Fruit fly (Drosophila melanogaster) whole organism, embryonic: ENCODE measurements around the gene CG6959.

Source experiments
- ATbp ChIP-seq: fragments of 200-800 bp; sonication (Bioruptor generic); optimal IDR thresholded peaks from 2 replicates; lab custom pipeline; 2017; ENCODE audit warnings: missing biosample characterization, mild to moderate bottlenecking, missing genetic modification characterization, missing genetic modification reagents
- BEAF-32 ChIP-seq: fragments of 200-800 bp; sonication (Bioruptor generic); optimal IDR thresholded peaks from 3 replicates; lab custom pipeline; 2017; ENCODE audit warnings: missing biosample characterization, missing genetic modification characterization, mild to moderate bottlenecking, moderate library complexity, missing genetic modification reagents
- Bgb ChIP-seq: fragments of 200-800 bp; sonication (Bioruptor generic); IDR thresholded peaks from 2 replicates; pipeline ENCODE4 v1.3.6; 2022; ENCODE audit warnings: missing biosample characterization, missing genetic modification characterization; ENCODE audit not compliant: partially characterized antibody
- CG10209 ChIP-seq: fragments of 200-800 bp; sonication (Bioruptor generic); optimal IDR thresholded peaks from 3 replicates; lab custom pipeline; 2017; ENCODE audit warnings: missing biosample characterization, mild to moderate bottlenecking, missing genetic modification characterization, missing genetic modification reagents
- CG10366 ChIP-seq: fragments of 200-800 bp; sonication (Bioruptor generic); IDR thresholded peaks from 2 replicates; pipeline ENCODE4 v1.3.6; 2022; ENCODE audit warnings: missing biosample characterization, missing genetic modification characterization
- CG10462 ChIP-seq: fragments of 200-800 bp; sonication (Bioruptor generic); optimal IDR thresholded peaks from 2 replicates; lab custom pipeline; 2016; ENCODE audit warnings: missing biosample characterization, missing genetic modification characterization
- CG10654 ChIP-seq: fragments of 200-800 bp; sonication (Bioruptor generic); optimal IDR thresholded peaks from 2 replicates; lab custom pipeline; 2016; ENCODE audit warnings: missing biosample characterization, missing genetic modification characterization
- CG11093 ChIP-seq: fragments of 200-800 bp; sonication (Bioruptor generic); IDR thresholded peaks from 3 replicates; pipeline ENCODE4 v1.3.6; 2022; ENCODE audit warnings: missing biosample characterization, missing genetic modification characterization
- CG11456 ChIP-seq: fragments of 200-800 bp; sonication (Bioruptor generic); IDR thresholded peaks from 3 replicates; pipeline ENCODE4 v1.3.6; 2022; ENCODE audit warnings: missing biosample characterization, missing genetic modification characterization
- CG13894 ChIP-seq: fragments of 200-800 bp; sonication (Bioruptor generic); optimal IDR thresholded peaks from 3 replicates; lab custom pipeline; 2018; ENCODE audit warnings: missing biosample characterization, mild to moderate bottlenecking, missing genetic modification characterization, moderate library complexity
- CG15601 ChIP-seq: fragments of 200-800 bp; sonication (Bioruptor generic); optimal IDR thresholded peaks from 3 replicates; lab custom pipeline; 2019; ENCODE audit warnings: missing biosample characterization, mild to moderate bottlenecking, missing genetic modification characterization, moderate library complexity
- CG16779 ChIP-seq: fragments of 200-800 bp; sonication (Bioruptor generic); IDR thresholded peaks from 2 replicates; pipeline ENCODE4 v1.3.6; 2022; ENCODE audit warnings: missing biosample characterization, missing genetic modification characterization
- CG17568 ChIP-seq: fragments of 200-800 bp; sonication (Bioruptor generic); optimal IDR thresholded peaks from 2 replicates; lab custom pipeline; 2018; ENCODE audit warnings: missing biosample characterization, mild to moderate bottlenecking, missing genetic modification characterization, moderate library complexity
- CG17829 ChIP-seq: fragments of 200-800 bp; optimal IDR thresholded peaks from 2 replicates; lab custom pipeline; 2019; ENCODE audit warnings: missing biosample characterization, mild to moderate bottlenecking, missing genetic modification characterization, moderate library complexity
- CG2116 ChIP-seq: fragments of 200-800 bp; sonication (Bioruptor generic); optimal IDR thresholded peaks from 3 replicates; lab custom pipeline; 2018; ENCODE audit warnings: missing biosample characterization, mild to moderate bottlenecking, missing genetic modification characterization
- CG31224 ChIP-seq: fragments of 200-800 bp; sonication (Bioruptor generic); IDR thresholded peaks from 2 replicates; pipeline ENCODE4 v1.3.6; 2022; ENCODE audit warnings: missing biosample characterization, missing genetic modification characterization
- CG31388 ChIP-seq: fragments of 200-800 bp; sonication (Bioruptor generic); optimal IDR thresholded peaks from 2 replicates; lab custom pipeline; 2016; ENCODE audit warnings: missing biosample characterization, missing genetic modification characterization
- CG4617 ChIP-seq: fragments of 200-800 bp; sonication (Bioruptor generic); optimal IDR thresholded peaks from 3 replicates; lab custom pipeline; 2016; ENCODE audit warnings: missing biosample characterization, missing genetic modification characterization, borderline replicate concordance
- CG7271 ChIP-seq: fragments of 200-800 bp; sonication (Bioruptor generic); optimal IDR thresholded peaks from 2 replicates; lab custom pipeline; 2018; ENCODE audit warnings: missing biosample characterization, mild to moderate bottlenecking, missing genetic modification characterization, moderate library complexity
- CG7839 ChIP-seq: fragments of 200-800 bp; sonication (Bioruptor generic); optimal IDR thresholded peaks from 3 replicates; lab custom pipeline; 2018; ENCODE audit warnings: missing biosample characterization, mild to moderate bottlenecking, missing genetic modification characterization, moderate library complexity
- CG8281 ChIP-seq: fragments of 200-800 bp; sonication (Bioruptor generic); optimal IDR thresholded peaks from 2 replicates; lab custom pipeline; 2018; ENCODE audit warnings: missing biosample characterization, mild to moderate bottlenecking, missing genetic modification characterization, moderate library complexity
- CG9215 ChIP-seq: fragments of 200-800 bp; sonication (Bioruptor generic); IDR thresholded peaks from 2 replicates; pipeline ENCODE4 v1.3.6; 2022; ENCODE audit warnings: missing biosample characterization, missing genetic modification characterization
- Dfd ChIP-seq, 2 experiments: fragments of >200 bp; optimal IDR thresholded peaks; 2 replicates each; lab custom pipeline; 2017; ENCODE audit warnings: missing biosample characterization in 2 of 2, missing genetic modification characterization in 2 of 2
- Dll ChIP-seq: fragments of 200-800 bp; sonication (Bioruptor generic); IDR thresholded peaks from 4 replicates; pipeline ENCODE4 v1.3.6; 2022; ENCODE audit warnings: missing biosample characterization, missing genetic modification characterization; ENCODE audit not compliant: partially characterized antibody
- E2f1 ChIP-seq: fragments of 200-800 bp; sonication (Bioruptor generic); IDR thresholded peaks from 2 replicates; pipeline ENCODE4 v1.3.6; 2022; ENCODE audit warnings: missing biosample characterization, missing genetic modification characterization
- ERR ChIP-seq: fragments of 200-800 bp; sonication (Bioruptor generic); optimal IDR thresholded peaks from 2 replicates; lab custom pipeline; 2016; ENCODE audit warnings: missing biosample characterization, missing genetic modification characterization
- Fer1 ChIP-seq: fragments of 200-800 bp; sonication (Bioruptor generic); optimal IDR thresholded peaks from 2 replicates; lab custom pipeline; 2017; ENCODE audit warnings: missing biosample characterization, mild to moderate bottlenecking, missing genetic modification characterization
- HLH54F ChIP-seq: fragments of 200-800 bp; sonication (Bioruptor generic); optimal IDR thresholded peaks from 3 replicates; lab custom pipeline; 2016; ENCODE audit warnings: missing biosample characterization, missing genetic modification characterization
- HmgD ChIP-seq: fragments of 200-800 bp; sonication (Bioruptor generic); optimal IDR thresholded peaks from 3 replicates; lab custom pipeline; 2016; ENCODE audit warnings: missing biosample characterization, missing genetic modification characterization
- Myb ChIP-seq: fragments of 200-800 bp; sonication (Bioruptor generic); optimal IDR thresholded peaks from 2 replicates; lab custom pipeline; 2016; ENCODE audit warnings: missing biosample characterization, missing genetic modification characterization
- Nf-YB ChIP-seq: fragments of 200-800 bp; sonication (Bioruptor generic); optimal IDR thresholded peaks from 3 replicates; lab custom pipeline; 2019; ENCODE audit warnings: missing biosample characterization, mild to moderate bottlenecking, missing genetic modification characterization, moderate library complexity
- Side ChIP-seq: fragments of 200-800 bp; sonication (Bioruptor generic); optimal IDR thresholded peaks from 2 replicates; lab custom pipeline; 2016; ENCODE audit warnings: missing biosample characterization, missing genetic modification characterization
- Sin3A ChIP-seq: fragments of >200 bp; optimal IDR thresholded peaks from 2 replicates; lab custom pipeline; 2018
- Sry-β ChIP-seq: fragments of 200-800 bp; sonication (Bioruptor generic); optimal IDR thresholded peaks from 2 replicates; lab custom pipeline; 2018; ENCODE audit warnings: missing biosample characterization, mild to moderate bottlenecking, missing genetic modification characterization, moderate library complexity
- ac ChIP-seq: fragments of 200-800 bp; sonication (Bioruptor generic); optimal IDR thresholded peaks from 3 replicates; lab custom pipeline; 2017; ENCODE audit warnings: missing biosample characterization, mild to moderate bottlenecking, missing genetic modification characterization
- bab2 ChIP-seq: fragments of 200-800 bp; sonication (Bioruptor generic); optimal IDR thresholded peaks from 2 replicates; lab custom pipeline; 2016; ENCODE audit warnings: missing biosample characterization, missing genetic modification characterization
- chinmo ChIP-seq: fragments of 200-800 bp; sonication (Bioruptor generic); IDR thresholded peaks from 4 replicates; pipeline ENCODE4 v1.3.6; 2022; ENCODE audit warnings: missing biosample characterization, missing genetic modification characterization; ENCODE audit not compliant: partially characterized antibody
- chm ChIP-seq: fragments of 200-800 bp; sonication (Bioruptor generic); IDR thresholded peaks from 2 replicates; pipeline ENCODE4 v1.3.6; 2022; ENCODE audit warnings: missing biosample characterization, missing genetic modification characterization
- chn ChIP-seq: fragments of 200-800 bp; sonication (Bioruptor generic); optimal IDR thresholded peaks from 2 replicates; lab custom pipeline; 2016; ENCODE audit warnings: missing biosample characterization, missing genetic modification characterization
- dmrt99B ChIP-seq: fragments of 200-800 bp; sonication (Bioruptor generic); optimal IDR thresholded peaks from 2 replicates; lab custom pipeline; 2018; ENCODE audit warnings: missing biosample characterization, mild to moderate bottlenecking, missing genetic modification characterization, moderate library complexity
- en ChIP-seq: fragments of 200-800 bp; sonication (Bioruptor generic); optimal IDR thresholded peaks from 2 replicates; lab custom pipeline; 2016; ENCODE audit warnings: missing biosample characterization, missing genetic modification characterization
- eyg ChIP-seq: fragments of 200-800 bp; sonication (Bioruptor generic); optimal IDR thresholded peaks from 3 replicates; lab custom pipeline; 2016; ENCODE audit warnings: missing biosample characterization, missing genetic modification characterization
- fd96Cb ChIP-seq: fragments of 200-800 bp; sonication (Bioruptor generic); optimal IDR thresholded peaks from 2 replicates; lab custom pipeline; 2018; ENCODE audit warnings: missing biosample characterization, mild to moderate bottlenecking, missing genetic modification characterization, moderate library complexity
- fru ChIP-seq: fragments of >200 bp; optimal IDR thresholded peaks from 2 replicates; lab custom pipeline; 2017
- gt ChIP-seq: fragments of 200-800 bp; sonication (Bioruptor generic); IDR thresholded peaks from 2 replicates; pipeline ENCODE4 v1.3.6; 2022; ENCODE audit warnings: missing biosample characterization, missing genetic modification characterization
- inv ChIP-seq: fragments of 200-800 bp; sonication (Bioruptor generic); IDR thresholded peaks from 2 replicates; pipeline ENCODE4 v1.3.6; 2022; ENCODE audit warnings: missing biosample characterization, missing genetic modification characterization; ENCODE audit not compliant: partially characterized antibody
- ken ChIP-seq: fragments of 200-800 bp; sonication (Bioruptor generic); IDR thresholded peaks from 3 replicates; pipeline ENCODE4 v1.3.6; 2022; ENCODE audit warnings: missing biosample characterization, missing genetic modification characterization
- lbe ChIP-seq: fragments of 200-800 bp; sonication (Bioruptor generic); optimal IDR thresholded peaks from 2 replicates; lab custom pipeline; 2016; ENCODE audit warnings: missing biosample characterization, mild to moderate bottlenecking, missing genetic modification characterization
- psq ChIP-seq: fragments of 200-800 bp; sonication (Bioruptor generic); optimal IDR thresholded peaks from 2 replicates; lab custom pipeline; 2017; ENCODE audit warnings: missing biosample characterization, missing genetic modification characterization
- pum ChIP-seq: fragments of 200-800 bp; sonication (Bioruptor generic); optimal IDR thresholded peaks from 2 replicates; lab custom pipeline; 2016; ENCODE audit warnings: missing biosample characterization, missing genetic modification characterization
- sc ChIP-seq, 3 experiments: fragments of >200 bp in 2 of 3; fragments of 200-800 bp in 1 of 3; sonication (Bioruptor generic) in 1 of 3; optimal IDR thresholded peaks; 2 replicates in 2 of 3; 3 replicates in 1 of 3; lab custom pipeline; 2017; ENCODE audit warnings: mild to moderate bottlenecking in 1 of 3, missing biosample characterization in 1 of 3, missing genetic modification characterization in 1 of 3, missing genetic modification reagents in 1 of 3
- yki ChIP-seq: fragments of >200 bp; optimal IDR thresholded peaks from 3 replicates; lab custom pipeline; 2018

CG6959 gene

DNA sequence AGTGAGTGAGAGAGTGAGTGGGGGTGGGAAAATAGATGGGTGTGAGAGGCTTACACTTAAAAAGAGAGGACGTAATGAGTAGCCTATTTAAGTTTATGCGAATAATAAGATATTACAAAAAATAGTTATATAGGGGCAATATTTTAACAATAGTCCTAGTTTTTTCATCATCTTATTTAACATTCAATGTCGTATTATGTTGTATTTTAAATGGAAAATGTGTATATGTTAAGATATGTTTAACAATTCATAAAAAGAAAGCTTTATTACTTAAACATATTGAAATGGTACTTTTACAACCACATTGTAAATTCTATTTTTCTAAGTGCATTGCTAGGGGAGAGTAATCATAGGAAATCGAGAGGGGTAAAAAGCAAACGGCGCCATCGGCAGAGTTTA, 95.3 kb downstream of the CG6959 start (continued):
- no peak for TF ChIP-seq eyg (GFP tag; lab: Kevin White, UChicago)
- peak; percentile 38 for TF ChIP-seq bab2 (GFP tag; lab: Kevin White, UChicago)
- TF ChIP-seq Myb (GFP tag; lab: Kevin White, UChicago): no peak
- no peak for TF ChIP-seq chn (GFP tag; lab: Kevin White, UChicago)
- no peak for TF ChIP-seq CG31224 (GFP tag; lab: Robert Waterston, UW)
- peak; percentile 82 for TF ChIP-seq Fer1 (GFP tag; lab: Kevin White, UChicago)
- TF ChIP-seq ken (GFP tag; lab: Robert Waterston, UW): no peak
- TF ChIP-seq Sin3A (lab: Kevin White, UChicago): no peak
- TF ChIP-seq CG13894: peak; percentile 77
- TF ChIP-seq E2f1 (GFP tag; lab: Robert Waterston, UW): peak; percentile 49
- TF ChIP-seq en (GFP tag; lab: Kevin White, UChicago): no peak
- peak; percentile 49 for TF ChIP-seq CG8281 (tag; lab: Kevin White, UChicago)
- no peak for TF ChIP-seq gt (GFP tag; lab: Robert Waterston, UW)
- no peak for TF ChIP-seq HLH54F (GFP tag; lab: Kevin White, UChicago)
- no peak for TF ChIP-seq CG2116 (GFP tag; lab: Kevin White, UChicago)
- no peak for TF ChIP-seq sc (optimal IDR thresholded peaks at IDR 0.05; lab: Kevin White, UChicago)
- TF ChIP-seq sc (GFP tag; optimal IDR thresholded peaks at IDR 0.05; lab: Kevin White, UChicago): peak; percentile 39
- TF ChIP-seq psq (GFP tag; lab: Kevin White, UChicago): peak; percentile 49
- no peak for TF ChIP-seq CG11456 (GFP tag; lab: Robert Waterston, UW)
- peak; percentile 4 for TF ChIP-seq CG10462
- peak; percentile 86 for TF ChIP-seq CG7839 (tag; lab: Kevin White, UChicago)
- TF ChIP-seq ac: no peak
- no peak for TF ChIP-seq CG7271 (tag; lab: Kevin White, UChicago)
- TF ChIP-seq ATbp (GFP tag; lab: Kevin White, UChicago): peak; percentile 41
- TF ChIP-seq chm (GFP tag; lab: Robert Waterston, UW): no peak
- no peak for TF ChIP-seq Side
- TF ChIP-seq Nf-YB (GFP tag; lab: Kevin White, UChicago): peak; percentile 63
- no peak for TF ChIP-seq Dfd (GFP tag; optimal IDR thresholded peaks at IDR 0.05; lab: Kevin White, UChicago)
- TF ChIP-seq Bgb (GFP tag; lab: Robert Waterston, UW): no peak
- TF ChIP-seq HmgD (GFP tag; lab: Kevin White, UChicago): no peak
- TF ChIP-seq CG9215 (GFP tag; lab: Robert Waterston, UW): peak; percentile 54; the same call in 1 of the 2 replicates
- TF ChIP-seq Sry-β (GFP tag; lab: Kevin White, UChicago): peak; percentile 17
- TF ChIP-seq CG17829 (tag; lab: Kevin White, UChicago): peak; percentile 83
- TF ChIP-seq CG4617 (GFP tag; lab: Kevin White, UChicago): peak; percentile 21
- TF ChIP-seq CG10654 (GFP tag; lab: Kevin White, UChicago): peak; percentile 33
- peak; percentile 75 for TF ChIP-seq CG15601 (tag; lab: Kevin White, UChicago)
- TF ChIP-seq yki: no peak
- no peak for TF ChIP-seq inv (GFP tag; lab: Robert Waterston, UW)
- TF ChIP-seq CG31388 (GFP tag; lab: Kevin White, UChicago): no peak
- no peak for TF ChIP-seq fru (lab: Kevin White, UChicago)
- TF ChIP-seq CG10209 (GFP tag; lab: Kevin White, UChicago): peak; percentile 79
- TF ChIP-seq lbe (GFP tag; lab: Kevin White, UChicago): no peak
- peak; percentile 78 for TF ChIP-seq fd96Cb (tag; lab: Kevin White, UChicago)
- TF ChIP-seq CG10366 (GFP tag; lab: Robert Waterston, UW): no peak
- TF ChIP-seq chinmo: no peak
- no peak for TF ChIP-seq Dll
- no peak for TF ChIP-seq CG16779 (GFP tag; lab: Robert Waterston, UW)
- TF ChIP-seq dmrt99B (tag; lab: Kevin White, UChicago): peak; percentile 86
- peak; percentile 27 for TF ChIP-seq pum (GFP tag; lab: Kevin White, UChicago)
- peak; percentile 42 for TF ChIP-seq CG17568 (GFP tag; lab: Kevin White, UChicago)
- no peak for TF ChIP-seq ERR (GFP tag; lab: Kevin White, UChicago)
- TF ChIP-seq BEAF-32: no peak
- TF ChIP-seq CG11093 (GFP tag; lab: Robert Waterston, UW): no peak
